Worm (Caenorhabditis elegans) whole organism, L2 larva: ENCODE data around the gene str-19.

Source experiments
- blmp-1 ChIP-seq: sonication (generic microtip); optimal IDR thresholded peaks from 2 replicates; lab custom pipeline; 2017; ENCODE audit warnings: missing genetic modification characterization, mild to moderate bottlenecking, missing compliant biosample characterization, antibody characterized with exemption, moderate library complexity; ENCODE audit not compliant: insufficient read depth
- egl-27 ChIP-seq: sonication (generic microtip); optimal IDR thresholded peaks from 3 replicates; lab custom pipeline; 2017; ENCODE audit warnings: missing biosample characterization, missing genetic modification reagents, missing genetic modification characterization
- lin-39 ChIP-seq: fragments of 150-350 bp; optimal IDR thresholded peaks from 2 replicates; lab custom pipeline; 2014; ENCODE audit warnings: missing biosample characterization, missing genetic modification reagents, missing genetic modification characterization
- mab-5 ChIP-seq: fragments of 150-350 bp; optimal IDR thresholded peaks from 2 replicates; lab custom pipeline; 2014; ENCODE audit warnings: missing biosample characterization, missing genetic modification characterization
- mbf-1 ChIP-seq: sonication (generic microtip); optimal IDR thresholded peaks from 2 replicates; lab custom pipeline; 2017; ENCODE audit warnings: missing biosample characterization, missing genetic modification characterization
- mdl-1 ChIP-seq, 2 experiments: fragments of 150-350 bp in 1 of 2; sonication (generic microtip) in 1 of 2; optimal IDR thresholded peaks; 2 replicates each; lab custom pipeline; 2017; ENCODE audit warnings: missing biosample characterization in 2 of 2, missing genetic modification characterization in 2 of 2
- nhr-10 ChIP-seq: sonication (generic microtip); optimal IDR thresholded peaks from 2 replicates; lab custom pipeline; 2017; ENCODE audit warnings: missing biosample characterization, missing genetic modification characterization
- nhr-11 ChIP-seq: fragments of 150-350 bp; optimal IDR thresholded peaks from 2 replicates; lab custom pipeline; 2014; ENCODE audit warnings: missing biosample characterization, missing genetic modification characterization
- nhr-77 ChIP-seq: fragments of 150-350 bp; optimal IDR thresholded peaks from 2 replicates; lab custom pipeline; 2014; ENCODE audit warnings: missing biosample characterization, missing genetic modification characterization
- sem-4 ChIP-seq: fragments of 150-350 bp; optimal IDR thresholded peaks from 2 replicates; lab custom pipeline; 2014; ENCODE audit warnings: missing biosample characterization, missing genetic modification reagents, missing genetic modification characterization
- snpc-4 ChIP-seq: fragments of 150-350 bp; optimal IDR thresholded peaks from 2 replicates; lab custom pipeline; 2014; ENCODE audit warnings: missing biosample characterization, missing genetic modification characterization
- unc-62 ChIP-seq: fragments of 150-350 bp; optimal IDR thresholded peaks from 2 replicates; lab custom pipeline; 2014; ENCODE audit warnings: missing biosample characterization, missing genetic modification reagents, missing genetic modification characterization

DNA sequence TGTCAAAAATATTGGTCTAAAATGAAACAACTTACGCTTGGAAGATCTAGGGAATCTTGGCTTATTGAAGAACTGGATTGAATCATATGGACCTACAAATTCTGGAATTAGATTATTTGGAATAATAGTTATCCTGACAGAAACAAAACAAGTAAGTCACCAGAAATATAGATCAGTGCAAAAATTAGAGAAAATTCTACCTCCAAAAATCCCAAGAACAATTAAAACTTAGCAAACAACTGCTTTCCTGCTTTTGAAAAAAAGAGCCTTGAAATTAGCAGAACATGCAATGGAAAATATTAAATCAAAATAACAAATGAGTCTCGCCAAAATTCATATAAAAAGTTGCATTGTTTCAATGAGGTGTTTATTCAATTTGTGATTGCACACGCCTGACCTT lies 28.9 kb upstream of the str-19 start, which contains the start of gene nhr-60:
- no peak for TF ChIP-seq mdl-1 (tag; optimal IDR thresholded peaks at IDR 0.05; lab: Kevin White, UChicago)
- TF ChIP-seq nhr-10 (tag; lab: Kevin White, UChicago) = no peak
- no peak for TF ChIP-seq mbf-1 (tag; lab: Kevin White, UChicago)
- no peak for TF ChIP-seq unc-62 (GFP tag; lab: Kevin White, UChicago)
- TF ChIP-seq sem-4 = no peak
- no peak for TF ChIP-seq snpc-4
- TF ChIP-seq lin-39 (tag; lab: Kevin White, UChicago) = no peak
- no peak for TF ChIP-seq egl-27 (tag; lab: Kevin White, UChicago)
- no peak for TF ChIP-seq blmp-1 (tag; lab: Kevin White, UChicago)
- no peak for TF ChIP-seq nhr-11 (tag; lab: Kevin White, UChicago)
- no peak for TF ChIP-seq nhr-77
- TF ChIP-seq mab-5 = no peak
